Worm (Caenorhabditis elegans) whole organism, late embryonic: ENCODE results near the gene K08D12.4.

Experiments used
- K02D7.2 ChIP-seq: sonication (generic microtip); optimal IDR thresholded peaks from 2 replicates; lab custom pipeline; 2017; ENCODE audit warnings: mild to moderate bottlenecking, missing genetic modification characterization, missing compliant biosample characterization
- T23F11.4 ChIP-seq: fragments of 200-800 bp; sonication (Bioruptor generic); optimal IDR thresholded peaks from 2 replicates; lab custom pipeline; 2018; ENCODE audit warnings: mild to moderate bottlenecking, missing genetic modification characterization, missing compliant biosample characterization
- Y22D7AL.16 ChIP-seq: sonication (generic microtip); optimal IDR thresholded peaks from 2 replicates; lab custom pipeline; 2016; ENCODE audit warnings: missing genetic modification characterization, missing compliant biosample characterization
- ama-1 ChIP-seq: fragments of 150-350 bp; optimal IDR thresholded peaks from 2 replicates; lab custom pipeline; 2014
- ceh-14 ChIP-seq: sonication (generic microtip); optimal IDR thresholded peaks from 2 replicates; lab custom pipeline; 2016; ENCODE audit warnings: missing genotype, missing genetic modification characterization, missing compliant biosample characterization
- ceh-19 ChIP-seq: fragments of 200-800 bp; sonication (Bioruptor generic); optimal IDR thresholded peaks from 2 replicates; lab custom pipeline; 2018; ENCODE audit warnings: mild to moderate bottlenecking, missing genetic modification characterization, missing compliant biosample characterization
- ceh-2 ChIP-seq: sonication (generic microtip); optimal IDR thresholded peaks from 2 replicates; lab custom pipeline; 2016; ENCODE audit warnings: missing genotype, missing genetic modification characterization, missing compliant biosample characterization
- ceh-22 ChIP-seq: sonication (generic microtip); optimal IDR thresholded peaks from 2 replicates; lab custom pipeline; 2017; ENCODE audit warnings: missing biosample characterization, missing genetic modification characterization
- ceh-24 ChIP-seq: sonication (generic microtip); optimal IDR thresholded peaks from 2 replicates; lab custom pipeline; 2016; ENCODE audit warnings: mild to moderate bottlenecking, missing genetic modification characterization, missing compliant biosample characterization
- ceh-30 ChIP-seq: fragments of 150-350 bp; optimal IDR thresholded peaks from 2 replicates; lab custom pipeline; 2014; ENCODE audit warnings: missing biosample characterization, missing genetic modification characterization
- ceh-31 ChIP-seq: sonication (generic microtip); optimal IDR thresholded peaks from 2 replicates; lab custom pipeline; 2016; ENCODE audit warnings: missing genetic modification characterization, missing compliant biosample characterization
- ceh-34 ChIP-seq: sonication (generic microtip); optimal IDR thresholded peaks from 2 replicates; lab custom pipeline; 2016; ENCODE audit warnings: mild to moderate bottlenecking, missing genetic modification characterization, missing compliant biosample characterization
- ceh-45 ChIP-seq: fragments of 200-800 bp; sonication (Bioruptor generic); IDR thresholded peaks from 2 replicates; pipeline ENCODE4 v1.3.6; 2022; ENCODE audit warnings: missing genetic modification reagents, missing genetic modification characterization, missing compliant biosample characterization
- ceh-6 ChIP-seq: fragments of 200-800 bp; sonication (Bioruptor generic); optimal IDR thresholded peaks from 2 replicates; lab custom pipeline; 2018; ENCODE audit warnings: mild to moderate bottlenecking, missing genetic modification characterization, missing compliant biosample characterization
- ceh-9 ChIP-seq: sonication (generic microtip); optimal IDR thresholded peaks from 2 replicates; lab custom pipeline; 2016; ENCODE audit warnings: mild to moderate bottlenecking, missing genetic modification characterization, inconsistent platforms, missing compliant biosample characterization
- dmd-4 ChIP-seq: sonication (generic microtip); optimal IDR thresholded peaks from 2 replicates; lab custom pipeline; 2016; ENCODE audit warnings: borderline replicate concordance, missing genetic modification characterization, missing compliant biosample characterization
- dve-1 ChIP-seq: sonication (generic microtip); optimal IDR thresholded peaks from 2 replicates; lab custom pipeline; 2017; ENCODE audit warnings: antibody characterized with exemption, mild to moderate bottlenecking, missing genetic modification characterization, missing compliant biosample characterization
- elt-2 ChIP-seq: sonication (generic microtip); optimal IDR thresholded peaks from 2 replicates; lab custom pipeline; 2016; ENCODE audit warnings: missing genetic modification reagents, missing genetic modification characterization, missing compliant biosample characterization
- ets-4 ChIP-seq: sonication (generic microtip); optimal IDR thresholded peaks from 2 replicates; lab custom pipeline; 2016; ENCODE audit warnings: missing genetic modification characterization, missing compliant biosample characterization
- eyg-1 ChIP-seq: sonication (generic microtip); optimal IDR thresholded peaks from 2 replicates; lab custom pipeline; 2016; ENCODE audit warnings: missing genotype, missing genetic modification characterization, missing compliant biosample characterization
- fax-1 ChIP-seq: sonication (generic microtip); optimal IDR thresholded peaks from 2 replicates; lab custom pipeline; 2016; ENCODE audit warnings: missing genotype, missing genetic modification characterization, missing compliant biosample characterization
- gmeb-2 ChIP-seq: sonication (generic microtip); optimal IDR thresholded peaks from 2 replicates; lab custom pipeline; 2016; ENCODE audit warnings: missing genetic modification characterization, inconsistent platforms, missing compliant biosample characterization
- hlh-15 ChIP-seq: sonication (generic microtip); optimal IDR thresholded peaks from 2 replicates; lab custom pipeline; 2016; ENCODE audit warnings: missing genetic modification characterization, missing compliant biosample characterization
- hlh-30 ChIP-seq: sonication (generic microtip); optimal IDR thresholded peaks from 2 replicates; lab custom pipeline; 2017; ENCODE audit warnings: antibody characterized with exemption, missing genetic modification characterization, missing compliant biosample characterization; ENCODE audit not compliant: insufficient read depth
- hlh-6 ChIP-seq: sonication (generic microtip); optimal IDR thresholded peaks from 2 replicates; lab custom pipeline; 2016; ENCODE audit warnings: missing genotype, missing genetic modification characterization, missing compliant biosample characterization
- hlh-8 ChIP-seq: sonication (generic microtip); optimal IDR thresholded peaks from 2 replicates; lab custom pipeline; 2016; ENCODE audit warnings: missing genotype, missing genetic modification characterization, missing compliant biosample characterization
- lim-6 ChIP-seq: sonication (generic microtip); optimal IDR thresholded peaks from 2 replicates; lab custom pipeline; 2016; ENCODE audit warnings: missing genetic modification characterization, missing compliant biosample characterization
- madf-2 ChIP-seq: sonication (generic microtip); optimal IDR thresholded peaks from 2 replicates; lab custom pipeline; 2017; ENCODE audit warnings: missing genetic modification characterization, missing compliant biosample characterization
- mec-3 ChIP-seq: sonication (generic microtip); optimal IDR thresholded peaks from 2 replicates; lab custom pipeline; 2016; ENCODE audit warnings: borderline replicate concordance, missing genetic modification characterization, missing compliant biosample characterization
- nfya-1 ChIP-seq: sonication (generic microtip); optimal IDR thresholded peaks from 2 replicates; lab custom pipeline; 2017; ENCODE audit warnings: missing genetic modification characterization, mild to moderate bottlenecking, missing compliant biosample characterization, antibody characterized with exemption, moderate library complexity
- nhr-11 ChIP-seq: fragments of 150-350 bp; optimal IDR thresholded peaks from 2 replicates; lab custom pipeline; 2014; ENCODE audit warnings: missing biosample characterization, missing genetic modification characterization
- nhr-232 ChIP-seq: sonication (generic microtip); optimal IDR thresholded peaks from 2 replicates; lab custom pipeline; 2016; ENCODE audit warnings: missing genetic modification characterization, missing compliant biosample characterization
- npax-4 ChIP-seq: sonication (generic microtip); optimal IDR thresholded peaks from 2 replicates; lab custom pipeline; 2016; ENCODE audit warnings: missing genetic modification characterization, missing compliant biosample characterization
- odd-2 ChIP-seq: sonication (generic microtip); optimal IDR thresholded peaks from 2 replicates; lab custom pipeline; 2017; ENCODE audit warnings: antibody characterized with exemption, mild to moderate bottlenecking, missing genetic modification characterization, missing compliant biosample characterization
- pag-3 ChIP-seq: sonication (generic microtip); optimal IDR thresholded peaks from 2 replicates; lab custom pipeline; 2016; ENCODE audit warnings: missing compliant biosample characterization, missing genetic modification characterization, borderline replicate concordance
- pat-9 ChIP-seq: fragments of 200-800 bp; sonication (Bioruptor generic); optimal IDR thresholded peaks from 2 replicates; lab custom pipeline; 2018; ENCODE audit warnings: mild to moderate bottlenecking, missing genetic modification characterization, moderate library complexity, missing compliant biosample characterization
- pax-1 ChIP-seq: fragments of 150-350 bp; optimal IDR thresholded peaks from 2 replicates; lab custom pipeline; 2014; ENCODE audit warnings: missing biosample characterization, missing genetic modification characterization
- pha-2 ChIP-seq: sonication (generic microtip); optimal IDR thresholded peaks from 2 replicates; lab custom pipeline; 2017; ENCODE audit warnings: mild to moderate bottlenecking, missing genetic modification characterization, missing compliant biosample characterization
- pqm-1 ChIP-seq: sonication (generic microtip); optimal IDR thresholded peaks from 2 replicates; lab custom pipeline; 2016; ENCODE audit warnings: missing genetic modification characterization, missing compliant biosample characterization
- pros-1 ChIP-seq: fragments of 150-350 bp; optimal IDR thresholded peaks from 2 replicates; lab custom pipeline; 2014; ENCODE audit warnings: missing biosample characterization, missing genetic modification reagents, missing genetic modification characterization
- rnt-1 ChIP-seq: sonication (generic microtip); optimal IDR thresholded peaks from 2 replicates; lab custom pipeline; 2016; ENCODE audit warnings: missing genetic modification characterization, missing compliant biosample characterization
- sox-2 ChIP-seq: fragments of 200-800 bp; sonication (Bioruptor generic); IDR thresholded peaks from 2 replicates; pipeline ENCODE4 v1.3.6; 2022; ENCODE audit warnings: missing genetic modification reagents, missing genetic modification characterization, missing compliant biosample characterization
- sox-4 ChIP-seq: sonication (generic microtip); optimal IDR thresholded peaks from 2 replicates; lab custom pipeline; 2017; ENCODE audit warnings: mild to moderate bottlenecking, missing genetic modification characterization, inconsistent platforms, missing compliant biosample characterization
- syd-9 ChIP-seq: sonication (generic microtip); optimal IDR thresholded peaks from 2 replicates; lab custom pipeline; 2016; ENCODE audit warnings: mild to moderate bottlenecking, missing genetic modification characterization, moderate library complexity, missing compliant biosample characterization
- ttx-3 ChIP-seq: sonication (generic microtip); optimal IDR thresholded peaks from 2 replicates; lab custom pipeline; 2016; ENCODE audit warnings: missing genetic modification reagents, missing genetic modification characterization, missing compliant biosample characterization
- unc-42 ChIP-seq: sonication (generic microtip); optimal IDR thresholded peaks from 2 replicates; lab custom pipeline; 2016; ENCODE audit warnings: missing genotype, missing genetic modification characterization, missing compliant biosample characterization
- unc-55 ChIP-seq: sonication (generic microtip); optimal IDR thresholded peaks from 2 replicates; lab custom pipeline; 2017; ENCODE audit warnings: missing biosample characterization, missing genetic modification reagents, missing genetic modification characterization
- ztf-16 ChIP-seq: sonication (generic microtip); optimal IDR thresholded peaks from 2 replicates; lab custom pipeline; 2017; ENCODE audit warnings: missing genetic modification characterization, missing compliant biosample characterization

K08D12.4 gene

DNA sequence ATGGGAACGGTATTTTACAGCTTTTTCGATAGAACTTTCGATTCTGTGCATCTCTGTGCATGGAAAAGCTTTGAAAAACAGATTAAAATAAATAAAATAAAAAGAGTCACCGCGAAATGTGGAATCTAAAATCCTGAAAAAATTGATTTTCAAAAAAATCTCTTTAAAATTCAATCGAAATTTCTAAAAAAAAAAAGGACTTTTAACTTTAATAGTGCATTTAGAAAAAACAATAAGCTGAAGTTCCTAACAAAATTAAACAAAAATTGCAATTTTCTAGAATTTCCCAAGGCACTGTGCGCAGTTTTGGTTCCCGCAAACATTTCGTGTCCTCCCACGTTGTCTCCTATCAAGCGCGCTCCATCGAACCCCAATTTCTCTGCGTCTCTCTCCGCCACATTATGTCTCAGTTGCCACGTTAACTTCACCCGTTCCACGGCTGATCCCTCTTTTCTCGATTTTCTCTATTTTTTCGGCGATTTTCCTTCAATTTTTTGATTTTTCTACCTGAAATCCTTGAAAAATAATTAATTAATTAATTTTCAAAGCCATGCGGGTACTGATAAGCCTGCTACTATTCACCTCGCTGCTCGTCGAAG, 38.5 kb downstream of the K08D12.4 start, which contains the start of the genes Y41D4A.6 and Y41D4A.4 (continued):
- TF ChIP-seq madf-2: peak; percentile 42
- TF ChIP-seq nfya-1 (tag; lab: Kevin White, UChicago): peak; percentile 68
- peak; percentile 3 for TF ChIP-seq ceh-6
- TF ChIP-seq pax-1: no peak
- peak; percentile 82 for TF ChIP-seq syd-9
- TF ChIP-seq ceh-9 (tag; lab: Kevin White, UChicago): no peak
- no peak for TF ChIP-seq odd-2 (tag; lab: Kevin White, UChicago)
- peak; percentile 80 for TF ChIP-seq pha-2 (tag; lab: Kevin White, UChicago)
- TF ChIP-seq rnt-1 (tag; lab: Kevin White, UChicago): peak; percentile 97
- no peak for TF ChIP-seq ceh-30 (tag; lab: Kevin White, UChicago)
- peak; percentile 92 for TF ChIP-seq ztf-16 (tag; lab: Kevin White, UChicago)
- peak; percentile 66 for TF ChIP-seq npax-4 (tag; lab: Kevin White, UChicago)
- peak; percentile 92 for TF ChIP-seq elt-2 (tag; lab: Kevin White, UChicago)
- peak; percentile 23 for TF ChIP-seq Y22D7AL.16
- peak; percentile 31 for TF ChIP-seq gmeb-2 (tag; lab: Kevin White, UChicago)
- TF ChIP-seq K02D7.2 (tag; lab: Kevin White, UChicago): peak; percentile 65
- TF ChIP-seq T23F11.4: peak; percentile 21
- TF ChIP-seq ttx-3: peak; percentile 78
- peak; percentile 98 for TF ChIP-seq fax-1
- TF ChIP-seq hlh-6 (tag; lab: Kevin White, UChicago): peak; percentile 85
- TF ChIP-seq hlh-15 (tag; lab: Kevin White, UChicago): peak; percentile 92
- peak; percentile 38 for TF ChIP-seq nhr-232 (tag; lab: Kevin White, UChicago)
- peak; percentile 98 for TF ChIP-seq ceh-14
- TF ChIP-seq sox-2 (GFP tag; lab: Robert Waterston, UW): no peak
- no peak for TF ChIP-seq hlh-30 (tag; lab: Kevin White, UChicago)
- peak; percentile 90 for TF ChIP-seq dmd-4 (tag; lab: Kevin White, UChicago)
- TF ChIP-seq ceh-22 (tag; lab: Kevin White, UChicago): no peak
- TF ChIP-seq unc-55: peak; percentile 25
- peak; percentile 92 for TF ChIP-seq pag-3 (tag; lab: Kevin White, UChicago)
- TF ChIP-seq sox-4: peak; percentile 19
- TF ChIP-seq hlh-8 (tag; lab: Kevin White, UChicago): peak; percentile 98
- no peak for TF ChIP-seq nhr-11 (tag; lab: Kevin White, UChicago)
- TF ChIP-seq eyg-1 (tag; lab: Kevin White, UChicago): peak; percentile 82
- TF ChIP-seq unc-42 (tag; lab: Kevin White, UChicago): peak; percentile 99
- peak; percentile 98 for TF ChIP-seq ceh-2 (tag; lab: Kevin White, UChicago)
- TF ChIP-seq ceh-24 (tag; lab: Kevin White, UChicago): peak; percentile 52
- TF ChIP-seq pros-1: no peak
- peak; percentile 96 for TF ChIP-seq lim-6 (tag; lab: Kevin White, UChicago)
- TF ChIP-seq ama-1 (lab: Kevin White, UChicago): no peak
- peak; percentile 43 for TF ChIP-seq dve-1 (tag; lab: Kevin White, UChicago)
- TF ChIP-seq ceh-34: peak; percentile 93
- TF ChIP-seq ets-4 (tag; lab: Kevin White, UChicago): peak; percentile 98
- no peak for TF ChIP-seq pat-9 (tag; lab: Kevin White, UChicago)
- TF ChIP-seq ceh-45: no peak
- TF ChIP-seq pqm-1 (tag; lab: Kevin White, UChicago): peak; percentile 99
- TF ChIP-seq mec-3 (tag; lab: Kevin White, UChicago): peak; percentile 98
- TF ChIP-seq ceh-19 (GFP tag; lab: Kevin White, UChicago): peak; percentile 82
- peak; percentile 100 for TF ChIP-seq ceh-31
